Fruit fly (Drosophila melanogaster): ENCODE measurements around the gene Cpr92F.

Cpr92F gene

DNA sequence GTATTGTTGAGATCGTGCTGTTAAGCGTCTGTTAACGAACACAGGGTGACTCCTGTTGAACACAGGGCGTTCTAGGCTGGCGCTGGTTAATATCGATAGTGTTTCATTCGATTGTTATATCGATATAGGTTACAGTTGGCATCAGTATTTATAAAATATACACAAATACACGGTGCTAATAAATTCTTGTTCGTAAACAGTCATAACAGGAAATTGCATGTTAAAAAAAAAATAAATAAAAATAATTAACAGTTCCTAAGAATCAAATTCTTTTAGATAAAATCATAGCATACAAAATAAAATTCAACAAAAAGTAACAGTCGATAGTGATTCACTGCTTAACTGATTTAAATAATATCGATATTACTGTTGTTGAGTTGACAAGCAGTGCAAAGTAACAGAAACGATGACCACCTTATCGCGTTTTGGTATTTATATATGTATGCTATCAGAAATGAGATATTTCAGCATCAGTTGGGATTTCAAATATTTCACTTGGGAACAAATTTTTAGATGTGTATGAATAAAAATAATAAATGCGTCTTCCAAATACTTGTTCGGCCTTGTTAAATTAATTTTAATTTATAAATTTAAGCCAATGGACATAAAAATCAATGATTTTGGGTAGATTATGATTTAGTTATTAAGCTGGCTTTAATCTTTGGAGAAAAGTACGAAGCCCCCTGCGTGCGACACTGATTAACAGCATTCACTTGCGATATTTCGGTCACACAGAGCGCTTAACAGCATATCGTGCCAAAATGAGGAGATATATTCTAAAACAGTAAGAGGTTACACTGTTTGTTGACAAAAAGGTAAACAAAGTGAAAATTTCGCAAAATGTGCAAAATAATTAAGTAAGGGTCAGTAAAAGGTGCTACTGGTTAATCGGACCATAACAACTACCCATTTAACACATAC lies 34.4 kb upstream of the Cpr92F start, which contains the start of the genes Pi3K92E and Lrrk (continued):
- TF ChIP-seq CG10209 (GFP tag; optimal IDR thresholded peaks at IDR 0.05) (no peak), inv (GFP tag; IDR thresholded peaks at IDR 0.05; ENCODE audit: partially characterized antibody) (peak; percentile 83), Scr (GFP tag; IDR thresholded peaks at IDR 0.05; ENCODE audit: partially characterized antibody) (peak; percentile 87), CG6689 (GFP tag; IDR thresholded peaks at IDR 0.05) (peak; percentile 21; the same call in 1 of the 2 replicates), B-H2 (GFP tag; optimal IDR thresholded peaks at IDR 0.05) (no peak), CG13287 (GFP tag; IDR thresholded peaks at IDR 0.05; ENCODE audit: partially characterized antibody) (peak; percentile 79), PHDP (tag; optimal IDR thresholded peaks at IDR 0.05) (no peak), gfzf (GFP tag; optimal IDR thresholded peaks at IDR 0.05) (peak; percentile 75), chn (GFP tag; optimal IDR thresholded peaks at IDR 0.05) (no peak), NFAT (GFP tag; IDR thresholded peaks at IDR 0.05) (peak; percentile 40; the same call in 1 of the 2 replicates), CG6254 (GFP tag; optimal IDR thresholded peaks at IDR 0.05) (peak; percentile 99), CG15073 (GFP tag; optimal IDR thresholded peaks at IDR 0.05) (no peak), CG17359 (tag; optimal IDR thresholded peaks at IDR 0.05) (peak; percentile 21), CG17912 (GFP tag; optimal IDR thresholded peaks at IDR 0.05) (peak; percentile 53), CG13775 (GFP tag; optimal IDR thresholded peaks at IDR 0.05) (no peak), pzg (GFP tag; optimal IDR thresholded peaks at IDR 0.05) (peak; percentile 53), NfI (GFP tag; optimal IDR thresholded peaks at IDR 0.05) (peak; percentile 67), dm (GFP tag; optimal IDR thresholded peaks at IDR 0.05) (no peak), unc-4 (GFP tag; IDR thresholded peaks at IDR 0.05; ENCODE audit: partially characterized antibody) (peak; percentile 72), crp (GFP tag; optimal IDR thresholded peaks at IDR 0.05) (no peak), lmd (GFP tag; IDR thresholded peaks at IDR 0.05) (peak; percentile 24; the same call in 1 of the 2 replicates), MBD-R2 (GFP tag; IDR thresholded peaks at IDR 0.05) (0 out of 2 replicates have a peak, but pooled peaks have one; percentile 5), CG5180 (GFP tag; optimal IDR thresholded peaks at IDR 0.05) (no peak), D19A (tag; optimal IDR thresholded peaks at IDR 0.05) (no peak), Myb (GFP tag; optimal IDR thresholded peaks at IDR 0.05) (peak; percentile 94), CG3726 (GFP tag; IDR thresholded peaks at IDR 0.05) (no peak), ssp (GFP tag; IDR thresholded peaks at IDR 0.05) (no peak), insv (GFP tag; optimal IDR thresholded peaks at IDR 0.05) (no peak), amos (GFP tag; IDR thresholded peaks at IDR 0.05; ENCODE audit: partially characterized antibody) (peak; percentile 84), CG12391 (tag; optimal IDR thresholded peaks at IDR 0.05) (no peak), CG1233 (GFP tag; optimal IDR thresholded peaks at IDR 0.05) (peak; percentile 39), CG9797 (GFP tag; optimal IDR thresholded peaks at IDR 0.05) (peak; percentile 51), chinmo (GFP tag; IDR thresholded peaks at IDR 0.05; ENCODE audit: partially characterized antibody) (peak; percentile 77; the same call in 2 of the 4 replicates), Atf6 (GFP tag; IDR thresholded peaks at IDR 0.05) (no peak), CG8478 (optimal IDR thresholded peaks at IDR 0.05) (no peak), sna (GFP tag; IDR thresholded peaks at IDR 0.05; ENCODE audit: partially characterized antibody) (peak; percentile 88), Rfx (GFP tag; IDR thresholded peaks at IDR 0.05) (peak; percentile 67), trem (tag; optimal IDR thresholded peaks at IDR 0.05) (peak; percentile 15), danr (GFP tag; IDR thresholded peaks at IDR 0.05) (no peak), CG33213 (GFP tag; optimal IDR thresholded peaks at IDR 0.05) (peak; percentile 21), CG12659 (GFP tag; optimal IDR thresholded peaks at IDR 0.05) (peak; percentile 5), ftz-f1 (GFP tag; optimal IDR thresholded peaks at IDR 0.05) (no peak), mld (GFP tag; IDR thresholded peaks at IDR 0.05; ENCODE audit: partially characterized antibody) (peak; percentile 83; the same call in 2 of the 3 replicates), Mad (GFP tag; optimal IDR thresholded peaks at IDR 0.05) (peak; percentile 56), ATbp (GFP tag; optimal IDR thresholded peaks at IDR 0.05) (no peak), grn (GFP tag; optimal IDR thresholded peaks at IDR 0.05) (no peak), nerfin-2 (GFP tag; IDR thresholded peaks at IDR 0.05; ENCODE audit: partially characterized antibody) (peak; percentile 83)
